Fruit fly (Drosophila melanogaster): Measurements from ENCODE around the gene CG32085.

CG32085 gene

dm6 chr3L:11708633-11709116, 28.5 kb upstream of the CG32085 start, which contains the start of the genes Ccdc56 and mtTFB1 (continued):
- peak; percentile 6 for TF ChIP-seq phol (tag; optimal IDR thresholded peaks at IDR 0.05)
- TF ChIP-seq ham (GFP tag; IDR thresholded peaks at IDR 0.05), result no peak
- TF ChIP-seq CG18262 (tag; optimal IDR thresholded peaks at IDR 0.05), result no peak
- no peak for TF ChIP-seq Mes4 (GFP tag; optimal IDR thresholded peaks at IDR 0.05)
- no peak for TF ChIP-seq D19A (tag; optimal IDR thresholded peaks at IDR 0.05)
- no peak for TF ChIP-seq Fer2 (tag; optimal IDR thresholded peaks at IDR 0.05)
- no peak for TF ChIP-seq CG11695 (GFP tag; IDR thresholded peaks at IDR 0.05)
- TF ChIP-seq dmrt99B (tag; optimal IDR thresholded peaks at IDR 0.05), result no peak
- TF ChIP-seq sisA (GFP tag; IDR thresholded peaks at IDR 0.05), result no peak
- TF ChIP-seq ttk (GFP tag; IDR thresholded peaks at IDR 0.05), result no peak
- TF ChIP-seq CG1024 (GFP tag; IDR thresholded peaks at IDR 0.05), result no peak
- no peak for TF ChIP-seq CG7357 (GFP tag; IDR thresholded peaks at IDR 0.05)
- peak; percentile 31 for TF ChIP-seq CG7839 (tag; optimal IDR thresholded peaks at IDR 0.05)
- TF ChIP-seq dan (GFP tag; IDR thresholded peaks at IDR 0.05), result no peak
- no peak for TF ChIP-seq Ada2b (GFP tag; IDR thresholded peaks at IDR 0.05)
- no peak for TF ChIP-seq jigr1 (GFP tag; IDR thresholded peaks at IDR 0.05)
- TF ChIP-seq Aef1 (GFP tag; IDR thresholded peaks at IDR 0.05), result no peak
- no peak for TF ChIP-seq h (optimal IDR thresholded peaks at IDR 0.05)
- TF ChIP-seq org-1 (GFP tag; optimal IDR thresholded peaks at IDR 0.05), result no peak
- no peak for TF ChIP-seq jing (GFP tag; optimal IDR thresholded peaks at IDR 0.05)
- TF ChIP-seq ash1 (GFP tag; optimal IDR thresholded peaks at IDR 0.05), result no peak
- peak; percentile 2 for TF ChIP-seq CG13424 (tag; optimal IDR thresholded peaks at IDR 0.05)
- TF ChIP-seq CG6765 (GFP tag; optimal IDR thresholded peaks at IDR 0.05), result no peak
- no peak for TF ChIP-seq Hsf (GFP tag; optimal IDR thresholded peaks at IDR 0.05)
- TF ChIP-seq CG18476 (GFP tag; optimal IDR thresholded peaks at IDR 0.05), result no peak
- TF ChIP-seq yki (optimal IDR thresholded peaks at IDR 0.05), result no peak
- no peak for TF ChIP-seq zf30C (GFP tag; optimal IDR thresholded peaks at IDR 0.05)
- peak; percentile 46 for TF ChIP-seq Sry-δ (GFP tag; optimal IDR thresholded peaks at IDR 0.05)
- TF ChIP-seq danr (GFP tag; IDR thresholded peaks at IDR 0.05), result no peak
- no peak for TF ChIP-seq CG17359 (tag; optimal IDR thresholded peaks at IDR 0.05)
- TF ChIP-seq corto (GFP tag; optimal IDR thresholded peaks at IDR 0.05), result peak; percentile 33
- TF ChIP-seq dati (GFP tag; IDR thresholded peaks at IDR 0.05), result no peak
- no peak for TF ChIP-seq trh (GFP tag; optimal IDR thresholded peaks at IDR 0.05)
- TF ChIP-seq fd64A (GFP tag; optimal IDR thresholded peaks at IDR 0.05), result no peak
- no peak for TF ChIP-seq Camta (GFP tag; optimal IDR thresholded peaks at IDR 0.05)
- no peak for TF ChIP-seq CG18011 (GFP tag; optimal IDR thresholded peaks at IDR 0.05)
- TF ChIP-seq tx (GFP tag; optimal IDR thresholded peaks at IDR 0.05), result no peak
- TF ChIP-seq CG13624 (GFP tag; optimal IDR thresholded peaks at IDR 0.05), result no peak
- TF ChIP-seq CG9727 (GFP tag; optimal IDR thresholded peaks at IDR 0.05), result no peak
- TF ChIP-seq PHDP (tag; optimal IDR thresholded peaks at IDR 0.05), result no peak
- no peak for TF ChIP-seq bowl (GFP tag; IDR thresholded peaks at IDR 0.05)
- TF ChIP-seq CkIIα-i1 (GFP tag; IDR thresholded peaks at IDR 0.05), result no peak
- peak; percentile 0 for TF ChIP-seq CG30403 (GFP tag; optimal IDR thresholded peaks at IDR 0.05)
- TF ChIP-seq CG10147 (GFP tag; optimal IDR thresholded peaks at IDR 0.05), result no peak
- TF ChIP-seq Ravus (GFP tag; IDR thresholded peaks at IDR 0.05), result no peak
- TF ChIP-seq Sin3A (optimal IDR thresholded peaks at IDR 0.05), result peak; percentile 16
- no peak for TF ChIP-seq CG2875 (GFP tag; optimal IDR thresholded peaks at IDR 0.05)
- TF ChIP-seq CG18764 (GFP tag; optimal IDR thresholded peaks at IDR 0.05), result no peak
- no peak for TF ChIP-seq CG5953 (GFP tag; IDR thresholded peaks at IDR 0.05)
- no peak for TF ChIP-seq CG11723 (GFP tag; optimal IDR thresholded peaks at IDR 0.05)
- TF ChIP-seq gce (GFP tag; IDR thresholded peaks at IDR 0.05), result no peak
- TF ChIP-seq CG2678 (tag; optimal IDR thresholded peaks at IDR 0.05), result no peak
- TF ChIP-seq gsb (GFP tag; IDR thresholded peaks at IDR 0.05), result no peak
- no peak for TF ChIP-seq Hr51 (GFP tag; optimal IDR thresholded peaks at IDR 0.05)

Measured in whole organism, embryonic.